Worm (Caenorhabditis elegans) whole organism, L4 larva: ENCODE data around the gene R07E3.7.

Experiments
- Y48G9A.11 ChIP-seq: fragments of 200-800 bp; sonication (Bioruptor generic); IDR thresholded peaks from 2 replicates; pipeline ENCODE4 v1.3.6; 2022; ENCODE audit warnings: missing genetic modification reagents, missing genetic modification characterization, missing compliant biosample characterization
- Y5F2A.4 ChIP-seq: fragments of 200-800 bp; sonication (Bioruptor generic); optimal IDR thresholded peaks from 2 replicates; lab custom pipeline; 2018; ENCODE audit warnings: mild to moderate bottlenecking, missing genetic modification characterization, missing compliant biosample characterization
- lin-39 ChIP-seq: fragments of 150-350 bp; optimal IDR thresholded peaks from 2 replicates; lab custom pipeline; 2014; ENCODE audit warnings: missing biosample characterization, missing genetic modification reagents, missing genetic modification characterization
- unc-62 ChIP-seq, 3 experiments: fragments of 150-350 bp in 1 of 3; sonication (generic microtip); optimal IDR thresholded peaks in 2 of 3; peaks in 1 of 3; 1 replicate in 1 of 3; 2 replicates in 2 of 3; lab custom pipeline; 2014 to 2017; ENCODE audit warnings: missing biosample characterization in 3 of 3, missing genetic modification characterization in 3 of 3, missing genetic modification reagents in 3 of 3, missing genotype in 1 of 3

ce11 chrX:10395668-10396067, 40.1 kb upstream of the R07E3.7 start:
- no peak for TF ChIP-seq lin-39 (tag; lab: Kevin White, UChicago)
- no peak for TF ChIP-seq Y5F2A.4
- TF ChIP-seq unc-62 (GFP tag; optimal IDR thresholded peaks at IDR 0.05 in 1 of 2; lab: Kevin White, UChicago), result peak in 1 of 2 experiments; percentile 25
- TF ChIP-seq unc-62 (tag; optimal IDR thresholded peaks at IDR 0.05; lab: Kevin White, UChicago), result no peak
- TF ChIP-seq Y48G9A.11, result no peak
